Worm (Caenorhabditis elegans) whole organism, midembryonic: ENCODE data around the gene glb-13.

ENCODE experiments used
- T22C8.4 ChIP-seq: fragments of 200-800 bp; sonication (Bioruptor generic); IDR thresholded peaks from 2 replicates; pipeline ENCODE4 v1.3.6; 2022; ENCODE audit warnings: missing genetic modification characterization, missing compliant biosample characterization
- cog-1 ChIP-seq: sonication (generic microtip); optimal IDR thresholded peaks from 2 replicates; lab custom pipeline; 2016; ENCODE audit warnings: missing genetic modification characterization, missing compliant biosample characterization
- flt-1 ChIP-seq: fragments of 200-800 bp; sonication (Bioruptor generic); IDR thresholded peaks from 2 replicates; pipeline ENCODE4 v1.3.6; 2022; ENCODE audit warnings: missing genetic modification characterization, missing compliant biosample characterization
- klf-2 ChIP-seq: fragments of 200-800 bp; sonication (Bioruptor generic); conservative IDR thresholded peaks from 2 replicates; pipeline ENCODE4 v1.3.6; 2022; ENCODE audit warnings: missing genetic modification reagents, missing genetic modification characterization, missing compliant biosample characterization
- ref-1 ChIP-seq: fragments of 200-800 bp; sonication (Bioruptor generic); conservative IDR thresholded peaks from 2 replicates; pipeline ENCODE4 v1.3.6; 2022; ENCODE audit warnings: missing genetic modification reagents, missing genetic modification characterization, missing compliant biosample characterization
- tab-1 ChIP-seq: fragments of 200-800 bp; sonication (Bioruptor generic); IDR thresholded peaks from 2 replicates; pipeline ENCODE4 v1.3.6; 2022; ENCODE audit warnings: missing genetic modification characterization, missing compliant biosample characterization
- ztf-23 ChIP-seq: fragments of 200-800 bp; sonication (Bioruptor generic); IDR thresholded peaks from 2 replicates; pipeline ENCODE4 v1.3.6; 2022; ENCODE audit warnings: missing genetic modification reagents, missing genetic modification characterization, missing compliant biosample characterization
- ztf-29 ChIP-seq: fragments of 200-800 bp; sonication (Bioruptor generic); IDR thresholded peaks from 2 replicates; pipeline ENCODE4 v1.3.6; 2022; ENCODE audit warnings: missing genetic modification reagents, missing genetic modification characterization, missing compliant biosample characterization

DNA sequence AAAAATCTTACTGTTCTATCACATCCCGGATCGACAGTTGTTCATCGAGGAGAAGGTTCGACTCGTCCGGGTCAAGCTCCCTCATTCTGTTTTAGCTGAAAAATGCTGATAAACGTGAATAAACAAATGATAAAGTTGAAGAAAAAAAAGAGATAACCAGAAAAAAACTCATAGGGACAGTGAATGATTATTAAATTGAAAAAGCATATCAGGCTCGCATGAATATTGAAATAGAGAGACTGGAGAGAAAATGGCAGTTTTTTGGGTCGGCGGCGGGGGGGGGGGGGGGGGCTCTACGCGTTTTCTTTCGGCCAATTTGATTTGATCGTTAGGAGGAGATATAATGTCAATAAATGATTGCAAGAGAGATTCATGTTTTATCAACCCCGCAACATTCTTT is 35.7 kb upstream of the glb-13 start, which contains the start of gene lin-2:
- TF ChIP-seq ztf-23 (GFP tag; lab: Robert Waterston, UW) (no peak), klf-2 (GFP tag; lab: Robert Waterston, UW) (no peak), flt-1 (no peak), tab-1 (GFP tag; lab: Robert Waterston, UW) (no peak), T22C8.4 (no peak), ztf-29 (GFP tag; lab: Robert Waterston, UW) (no peak), ref-1 (GFP tag; lab: Robert Waterston, UW) (no peak), cog-1 (tag; lab: Kevin White, UChicago) (no peak)
